Fruit fly (Drosophila melanogaster): ENCODE results near the gene CG14864.

The CG14864 gene

dm6 chr3R:15262710-15263672 lies 5.3 kb downstream of the CG14864 start, which contains the start of the genes eIF2gamma and Set:
Gene eIF2gamma, minus strand, starts transcription at chr3R:15263458.
Gene Set, plus strand, starts transcription at chr3R:15263552.
- no peak for TF ChIP-seq CTCF (optimal IDR thresholded peaks at IDR 0.05)
- no peak for TF ChIP-seq CG8478 (optimal IDR thresholded peaks at IDR 0.05)

dm6 chr3R:15250454-15250853 lies 17.9 kb downstream of the CG14864 start:
- TF ChIP-seq CTCF (optimal IDR thresholded peaks at IDR 0.05) (no peak), CG8478 (optimal IDR thresholded peaks at IDR 0.05) (no peak)

- TF ChIP-seq CG8478 (optimal IDR thresholded peaks at IDR 0.05) = no peak
- peak in 1 of 2 experiments; percentile 11 for TF ChIP-seq CTCF (optimal IDR thresholded peaks at IDR 0.05)
Measured at dm6 chr3R:15249735-15250134, 18.6 kb downstream of the CG14864 start, which contains the start of gene CG42404. Gene CG42404, plus strand, starts transcription at chr3R:15250094.

dm6 chr3R:15249037-15249436 lies 19.3 kb downstream of the CG14864 start, which contains the start of gene Amt:
Gene Amt, minus strand, starts transcription at chr3R:15249137.
- no peak for TF ChIP-seq CTCF (optimal IDR thresholded peaks at IDR 0.05)
- TF ChIP-seq CG8478 (optimal IDR thresholded peaks at IDR 0.05) = no peak

- TF ChIP-seq CG8478 (optimal IDR thresholded peaks at IDR 0.05) = no peak
- no peak for TF ChIP-seq CTCF (optimal IDR thresholded peaks at IDR 0.05)
Measured at dm6 chr3R:15246601-15247000, 21.7 kb downstream of the CG14864 start.

- TF ChIP-seq CTCF (optimal IDR thresholded peaks at IDR 0.05) = no peak
- TF ChIP-seq CG8478 (optimal IDR thresholded peaks at IDR 0.05) = no peak
Measured at dm6 chr3R:15243452-15243851, 24.9 kb downstream of the CG14864 start.

dm6 chr3R:15243046-15243356 lies 25.3 kb downstream of the CG14864 start:
- no peak for TF ChIP-seq CG8478 (optimal IDR thresholded peaks at IDR 0.05)
- TF ChIP-seq CTCF (optimal IDR thresholded peaks at IDR 0.05) = no peak

dm6 chr3R:15242186-15243045 lies 25.9 kb downstream of the CG14864 start, which contains the start of the genes tefu and Hsc70-4:
Gene tefu, minus strand, starts transcription at chr3R:15242236.
Gene Hsc70-4, plus strand, starts transcription at chr3R:15242687.
- TF ChIP-seq CTCF (optimal IDR thresholded peaks at IDR 0.05) = peak in 1 of 2 experiments; percentile 6
- TF ChIP-seq CG8478 (optimal IDR thresholded peaks at IDR 0.05) = no peak

- TF ChIP-seq CG8478 (optimal IDR thresholded peaks at IDR 0.05) (no peak), CTCF (optimal IDR thresholded peaks at IDR 0.05) (no peak)
Measured at dm6 chr3R:15231635-15232138, 36.7 kb downstream of the CG14864 start.

- no peak for TF ChIP-seq CTCF (optimal IDR thresholded peaks at IDR 0.05)
- TF ChIP-seq CG8478 (optimal IDR thresholded peaks at IDR 0.05) = no peak
Measured at dm6 chr3R:15230285-15230684, 38.1 kb downstream of the CG14864 start, which contains the start of gene CG34316. Gene CG34316, plus strand, starts transcription at chr3R:15230585.

- TF ChIP-seq CTCF (optimal IDR thresholded peaks at IDR 0.05) (no peak), CG8478 (optimal IDR thresholded peaks at IDR 0.05) (no peak)
Measured at dm6 chr3R:15229329-15229876, 38.9 kb downstream of the CG14864 start, which contains the start of the genes Art3 and mRpS10. Gene Art3, minus strand, starts transcription at chr3R:15229408. Gene mRpS10, plus strand, starts transcription at chr3R:15229665.

- TF ChIP-seq CTCF (optimal IDR thresholded peaks at IDR 0.05) = no peak
- TF ChIP-seq CG8478 (optimal IDR thresholded peaks at IDR 0.05) = no peak
Measured at dm6 chr3R:15225279-15225730, 43.0 kb downstream of the CG14864 start, which contains the start of the genes CG31344 and Caf1-55. Gene CG31344, minus strand, starts transcription at chr3R:15225329. Gene Caf1-55, plus strand, starts transcription at chr3R:15225576.

- TF ChIP-seq CG8478 (optimal IDR thresholded peaks at IDR 0.05) (no peak), CTCF (optimal IDR thresholded peaks at IDR 0.05) (no peak)
Measured at dm6 chr3R:15222973-15223372, 45.4 kb downstream of the CG14864 start, which contains the start of gene Polr2G. Gene Polr2G, minus strand, starts transcription at chr3R:15223180.
